Worm (Caenorhabditis elegans) whole organism, late embryonic: ENCODE results near the gene gln-1.

Experiments used
- ceh-30 ChIP-seq: fragments of 150-350 bp; optimal IDR thresholded peaks from 2 replicates; lab custom pipeline; 2014; ENCODE audit warnings: missing biosample characterization, missing genetic modification characterization
- fkh-10 ChIP-seq: fragments of 150-350 bp; optimal IDR thresholded peaks from 2 replicates; lab custom pipeline; 2014; ENCODE audit warnings: missing biosample characterization, missing genetic modification reagents, missing genetic modification characterization
- hlh-15 ChIP-seq: sonication (generic microtip); optimal IDR thresholded peaks from 2 replicates; lab custom pipeline; 2016; ENCODE audit warnings: missing genetic modification characterization, missing compliant biosample characterization
- hlh-6 ChIP-seq: sonication (generic microtip); optimal IDR thresholded peaks from 2 replicates; lab custom pipeline; 2016; ENCODE audit warnings: missing genotype, missing genetic modification characterization, missing compliant biosample characterization
- madf-2 ChIP-seq: sonication (generic microtip); optimal IDR thresholded peaks from 2 replicates; lab custom pipeline; 2017; ENCODE audit warnings: missing genetic modification characterization, missing compliant biosample characterization
- nhr-11 ChIP-seq: fragments of 150-350 bp; optimal IDR thresholded peaks from 2 replicates; lab custom pipeline; 2014; ENCODE audit warnings: missing biosample characterization, missing genetic modification characterization
- odd-2 ChIP-seq: sonication (generic microtip); optimal IDR thresholded peaks from 2 replicates; lab custom pipeline; 2017; ENCODE audit warnings: antibody characterized with exemption, mild to moderate bottlenecking, missing genetic modification characterization, missing compliant biosample characterization
- pag-3 ChIP-seq: sonication (generic microtip); optimal IDR thresholded peaks from 2 replicates; lab custom pipeline; 2016; ENCODE audit warnings: missing compliant biosample characterization, missing genetic modification characterization, borderline replicate concordance
- pax-1 ChIP-seq: fragments of 150-350 bp; optimal IDR thresholded peaks from 2 replicates; lab custom pipeline; 2014; ENCODE audit warnings: missing biosample characterization, missing genetic modification characterization
- pha-2 ChIP-seq: sonication (generic microtip); optimal IDR thresholded peaks from 2 replicates; lab custom pipeline; 2017; ENCODE audit warnings: mild to moderate bottlenecking, missing genetic modification characterization, missing compliant biosample characterization
- ztf-16 ChIP-seq: sonication (generic microtip); optimal IDR thresholded peaks from 2 replicates; lab custom pipeline; 2017; ENCODE audit warnings: missing genetic modification characterization, missing compliant biosample characterization

DNA sequence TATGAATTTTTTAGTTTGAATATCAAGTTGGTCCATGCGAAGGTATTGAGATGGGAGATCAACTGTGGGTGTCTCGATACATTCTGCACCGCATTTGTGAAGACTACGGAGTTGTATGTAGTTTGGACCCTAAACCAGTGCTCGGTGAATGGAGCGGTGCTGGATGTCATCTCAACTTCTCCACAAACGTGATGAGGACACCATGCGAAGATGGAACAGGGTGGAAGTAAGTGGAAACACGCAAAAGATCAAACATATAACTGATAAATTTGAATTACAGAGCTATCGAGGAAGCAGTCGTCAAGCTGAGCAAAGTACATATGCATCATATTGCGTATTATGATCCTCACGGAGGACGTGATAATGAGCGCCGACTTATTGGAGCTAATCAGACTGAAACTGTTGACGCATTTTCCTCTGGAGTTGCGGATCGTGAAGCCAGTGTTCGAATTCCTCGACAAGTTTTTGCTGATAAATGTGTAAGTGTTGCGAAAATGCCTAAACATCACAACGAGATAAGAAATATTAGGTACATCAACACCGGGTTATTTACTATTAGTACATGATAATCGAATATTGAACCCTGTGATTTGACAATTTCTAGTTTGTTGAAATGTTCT, 1.2 kb downstream of the gln-1 start:
- no peak for TF ChIP-seq pax-1
- no peak for TF ChIP-seq hlh-15
- no peak for TF ChIP-seq madf-2
- TF ChIP-seq ceh-30 (tag; lab: Kevin White, UChicago) = no peak
- no peak for TF ChIP-seq pag-3
- TF ChIP-seq fkh-10 = no peak
- TF ChIP-seq odd-2 = no peak
- TF ChIP-seq hlh-6 (tag; lab: Kevin White, UChicago) = no peak
- no peak for TF ChIP-seq nhr-11
- no peak for TF ChIP-seq pha-2 (tag; lab: Kevin White, UChicago)
- no peak for TF ChIP-seq ztf-16 (tag; lab: Kevin White, UChicago)
